Worm (Caenorhabditis elegans) whole organism, L2 larva: ENCODE data around the gene itsn-1.

ENCODE experiments used
- dmd-4 ChIP-seq: sonication (generic microtip); optimal IDR thresholded peaks from 2 replicates; lab custom pipeline; 2017; ENCODE audit warnings: missing biosample characterization, missing genetic modification characterization
- mdl-1 ChIP-seq, 2 experiments: fragments of 150-350 bp in 1 of 2; sonication (generic microtip) in 1 of 2; optimal IDR thresholded peaks; 2 replicates each; lab custom pipeline; 2017; ENCODE audit warnings: missing biosample characterization in 2 of 2, missing genetic modification characterization in 2 of 2
- nhr-237 ChIP-seq: fragments of 150-350 bp; optimal IDR thresholded peaks from 2 replicates; lab custom pipeline; 2014; ENCODE audit warnings: missing biosample characterization, missing genetic modification characterization
- nhr-77 ChIP-seq: fragments of 150-350 bp; optimal IDR thresholded peaks from 2 replicates; lab custom pipeline; 2014; ENCODE audit warnings: missing biosample characterization, missing genetic modification characterization

DNA sequence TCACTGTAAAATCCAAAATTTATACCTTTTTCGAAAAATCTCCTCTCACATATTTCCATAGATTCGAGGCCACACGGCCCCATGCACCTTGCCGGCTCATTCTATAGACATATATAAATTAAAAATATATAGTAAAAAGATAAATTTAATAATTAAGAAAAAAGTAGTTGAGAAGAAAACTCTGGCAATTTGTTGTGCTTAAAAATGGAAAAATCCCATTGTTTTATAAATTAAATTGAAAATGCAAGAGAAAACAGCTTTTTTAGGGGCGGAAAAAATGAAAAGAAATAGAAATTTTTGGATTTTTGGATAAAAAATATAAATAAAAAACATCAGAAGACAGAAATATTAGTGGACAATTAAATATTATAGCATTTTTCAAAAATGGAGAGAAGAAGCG lies 15.9 kb upstream of the itsn-1 start, which contains the start of gene Y116A8C.30:
- TF ChIP-seq nhr-237 (no peak), mdl-1 (tag; optimal IDR thresholded peaks at IDR 0.05; lab: Kevin White, UChicago) (no peak), nhr-77 (no peak), dmd-4 (tag; lab: Kevin White, UChicago) (no peak)
